Worm (Caenorhabditis elegans) whole organism, young adult: Measurements from ENCODE around the gene D1086.2.

Experiments used
- F57C9.4 ChIP-seq: sonication (generic microtip); optimal IDR thresholded peaks from 2 replicates; lab custom pipeline; 2017; ENCODE audit warnings: mild to moderate bottlenecking, missing genetic modification characterization, missing compliant biosample characterization
- ZK185.1 ChIP-seq: sonication (generic microtip); optimal IDR thresholded peaks from 2 replicates; lab custom pipeline; 2016; ENCODE audit warnings: mild to moderate bottlenecking, missing genetic modification characterization, missing compliant biosample characterization; ENCODE audit not compliant: poor library complexity, severe bottlenecking
- chd-7 ChIP-seq: sonication (generic microtip); optimal IDR thresholded peaks from 2 replicates; lab custom pipeline; 2016; ENCODE audit warnings: mild to moderate bottlenecking, missing genetic modification characterization, moderate library complexity, missing compliant biosample characterization
- hrde-1 ChIP-seq: sonication (generic microtip); optimal IDR thresholded peaks from 2 replicates; lab custom pipeline; 2016; ENCODE audit warnings: missing genetic modification characterization, mild to moderate bottlenecking, missing compliant biosample characterization, moderate library complexity, missing genotype, missing genetic modification reagents, borderline replicate concordance
- lir-1 ChIP-seq: fragments of 200-800 bp; sonication (Bioruptor generic); conservative IDR thresholded peaks from 2 replicates; pipeline ENCODE4 v1.3.6; 2022; ENCODE audit warnings: missing genetic modification reagents, missing genetic modification characterization, missing compliant biosample characterization
- madf-3 ChIP-seq: fragments of 200-800 bp; sonication (Bioruptor generic); IDR thresholded peaks from 2 replicates; pipeline ENCODE4 v1.3.6; 2022; ENCODE audit warnings: missing genetic modification reagents, missing genetic modification characterization, missing compliant biosample characterization
- madf-6 ChIP-seq: fragments of 200-800 bp; sonication (Bioruptor generic); IDR thresholded peaks from 2 replicates; pipeline ENCODE4 v1.3.6; 2022; ENCODE audit warnings: missing genetic modification reagents, missing genetic modification characterization, missing compliant biosample characterization
- rec-8 ChIP-seq, 2 experiments: sonication (generic microtip); optimal IDR thresholded peaks; 2 replicates each; lab custom pipeline; 2016; ENCODE audit warnings: mild to moderate bottlenecking in 2 of 2, missing genetic modification characterization in 2 of 2, missing genetic modification reagents in 2 of 2, missing genotype in 2 of 2, missing biosample characterization in 1 of 2, missing compliant biosample characterization in 1 of 2, moderate library complexity in 1 of 2
- unc-62 ChIP-seq: fragments of 150-350 bp; optimal IDR thresholded peaks from 2 replicates; lab custom pipeline; 2014; ENCODE audit warnings: missing biosample characterization, missing genetic modification reagents, missing genetic modification characterization
- zfh-2 ChIP-seq: fragments of 200-800 bp; sonication (Bioruptor generic); conservative IDR thresholded peaks from 2 replicates; pipeline ENCODE4 v1.3.6; 2022; ENCODE audit warnings: missing genetic modification reagents, missing genetic modification characterization, missing compliant biosample characterization

- no peak for TF ChIP-seq madf-3
- no peak for TF ChIP-seq chd-7
- TF ChIP-seq rec-8 (tag; optimal IDR thresholded peaks at IDR 0.05; lab: Kevin White, UChicago), result no peak
- TF ChIP-seq zfh-2, result no peak
- TF ChIP-seq hrde-1, result no peak
- no peak for TF ChIP-seq F57C9.4 (tag; lab: Kevin White, UChicago)
- no peak for TF ChIP-seq ZK185.1 (tag; lab: Kevin White, UChicago)
- TF ChIP-seq madf-6, result no peak
- TF ChIP-seq lir-1, result no peak
- no peak for TF ChIP-seq unc-62 (GFP tag; lab: Kevin White, UChicago)
Observed at ce11 chrV:14074160-14074559, 24.3 kb downstream of the D1086.2 start, which contains the start of gene D1086.11.
